Fruit fly (Drosophila melanogaster): Measurements from ENCODE around the gene vls.

DNA sequence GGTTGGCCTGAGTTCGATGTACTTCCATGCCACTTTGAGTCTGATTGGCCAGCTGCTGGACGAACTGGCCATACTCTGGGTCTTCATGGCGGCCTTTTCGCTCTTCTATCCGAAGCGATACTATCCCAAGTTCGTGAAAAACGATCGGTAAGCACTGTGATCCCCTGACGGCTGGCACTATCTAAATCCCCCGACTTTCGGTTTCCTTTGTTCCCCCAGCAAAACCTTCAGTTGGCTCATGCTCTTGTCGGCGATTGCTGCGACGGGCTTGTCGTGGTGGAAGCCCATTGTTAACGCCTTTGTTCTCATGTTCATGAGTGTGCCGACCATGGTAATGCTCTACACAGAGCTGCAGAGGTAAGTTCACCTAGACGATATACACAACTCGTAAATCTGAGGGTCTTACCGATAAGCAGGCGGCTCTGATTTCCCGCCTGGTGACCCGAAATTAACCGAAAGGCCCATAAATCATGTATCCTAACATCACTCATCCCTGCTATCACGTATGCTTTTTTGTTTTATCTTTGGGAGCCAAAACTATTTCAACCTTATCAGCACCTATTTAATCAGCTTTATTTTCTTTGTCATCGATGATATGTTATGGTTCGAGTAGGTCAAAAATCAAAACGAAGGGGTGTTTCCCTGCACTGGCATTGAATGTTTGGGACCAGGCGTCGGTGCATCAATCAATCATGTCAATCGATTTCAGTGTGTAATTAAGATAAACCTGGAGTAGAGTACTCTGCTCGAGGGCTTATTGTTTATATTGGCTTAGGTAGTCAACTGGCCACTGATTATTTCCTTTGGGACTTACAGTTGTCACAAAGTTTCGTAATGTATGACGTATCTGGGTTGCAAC is 3.9 kb upstream of the vls start:
- no peak for TF ChIP-seq tai (GFP tag; optimal IDR thresholded peaks at IDR 0.05)
- no peak for TF ChIP-seq Jra (GFP tag; optimal IDR thresholded peaks at IDR 0.05)

Data from whole organism, wandering third instar larva.